Worm (Caenorhabditis elegans): Measurements from ENCODE around the gene C45B11.9.

ce11 chrV:11040473-11040872 lies 353 bp downstream of the C45B11.9 start, which contains the start of gene C45B11.8:
- TF ChIP-seq aly-2 (tag; optimal IDR thresholded peaks at IDR 0.05) (no peak), ztf-4 (tag; optimal IDR thresholded peaks at IDR 0.05) (no peak), lsy-2 (tag; optimal IDR thresholded peaks at IDR 0.05) (no peak), C34B4.2 (tag; optimal IDR thresholded peaks at IDR 0.05) (no peak), nhr-12 (tag; optimal IDR thresholded peaks at IDR 0.05) (no peak), fos-1 (tag; optimal IDR thresholded peaks at IDR 0.05) (no peak)
